Worm (Caenorhabditis elegans): ENCODE data around the gene lips-1.

DNA sequence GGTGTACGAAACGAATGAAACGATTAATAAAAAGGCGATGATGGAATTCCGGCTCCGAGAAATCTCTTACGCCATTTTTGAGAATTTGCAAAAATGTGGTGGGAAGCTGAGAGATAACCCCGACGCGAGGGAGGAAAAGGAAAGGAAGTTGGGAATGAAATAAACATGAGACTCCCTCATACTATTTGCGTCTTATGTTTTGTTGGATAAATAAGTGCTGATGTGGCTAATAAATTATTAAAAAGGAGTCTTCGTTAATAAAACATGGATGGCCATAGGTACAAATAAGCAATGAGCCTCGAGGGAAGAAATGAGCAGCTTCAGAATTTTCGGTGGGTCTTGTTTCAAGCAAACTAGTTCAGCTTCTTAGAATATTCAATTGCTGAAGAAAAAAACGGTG is 39.8 kb downstream of the lips-1 start:
- TF ChIP-seq fax-1 (tag; optimal IDR thresholded peaks at IDR 0.05) (no peak), fkh-10 (GFP tag; optimal IDR thresholded peaks at IDR 0.05) (no peak), ama-1 (optimal IDR thresholded peaks at IDR 0.05) (no peak), C08G9.2 (tag; optimal IDR thresholded peaks at IDR 0.05) (no peak), K09A11.1 (tag; optimal IDR thresholded peaks at IDR 0.05; ENCODE audit: insufficient read depth) (no peak), ceh-9 (tag; optimal IDR thresholded peaks at IDR 0.05) (no peak), unc-55 (GFP tag; optimal IDR thresholded peaks at IDR 0.05) (no peak), C38D4.7 (GFP tag; optimal IDR thresholded peaks at IDR 0.05) (no peak), rnt-1 (tag; optimal IDR thresholded peaks at IDR 0.05) (no peak), nhr-232 (tag; optimal IDR thresholded peaks at IDR 0.05) (no peak), ceh-6 (GFP tag; optimal IDR thresholded peaks at IDR 0.05) (no peak), nhr-11 (tag; optimal IDR thresholded peaks at IDR 0.05) (no peak), pqm-1 (tag; optimal IDR thresholded peaks at IDR 0.05) (no peak)

Measured in whole organism, late embryonic.